Worm (Caenorhabditis elegans) whole organism, L3 larva: Measurements from ENCODE around the gene rrc-1.
A peak's percentile ranks its signal among the peaks of the same experiment; 100 is the strongest.

Experiments
- R02D3.7 ChIP-seq: fragments of 150-350 bp; optimal IDR thresholded peaks from 2 replicates; lab custom pipeline; 2014; ENCODE audit warnings: missing biosample characterization, missing genetic modification characterization
- aly-2 ChIP-seq: fragments of 150-350 bp; optimal IDR thresholded peaks from 2 replicates; lab custom pipeline; 2014; ENCODE audit warnings: missing biosample characterization, missing genetic modification characterization
- ceh-16 ChIP-seq: sonication (generic microtip); optimal IDR thresholded peaks from 2 replicates; lab custom pipeline; 2017; ENCODE audit warnings: missing biosample characterization, missing genetic modification characterization
- ceh-28 ChIP-seq: fragments of 150-350 bp; optimal IDR thresholded peaks from 2 replicates; lab custom pipeline; 2014; ENCODE audit warnings: missing biosample characterization, missing genetic modification reagents, missing genetic modification characterization
- ceh-82 ChIP-seq: fragments of 150-350 bp; optimal IDR thresholded peaks from 2 replicates; lab custom pipeline; 2014; ENCODE audit warnings: missing biosample characterization, missing genetic modification characterization
- ceh-9 ChIP-seq: sonication (generic microtip); optimal IDR thresholded peaks from 2 replicates; lab custom pipeline; 2018; ENCODE audit warnings: missing biosample characterization, missing genetic modification characterization
- egl-27 ChIP-seq: sonication (generic microtip); optimal IDR thresholded peaks from 4 replicates; lab custom pipeline; 2017; ENCODE audit warnings: missing biosample characterization, missing genetic modification reagents, missing genetic modification characterization
- egl-5 ChIP-seq: fragments of 150-350 bp; optimal IDR thresholded peaks from 2 replicates; lab custom pipeline; 2017; ENCODE audit warnings: missing biosample characterization, missing genetic modification reagents, missing genetic modification characterization, inconsistent platforms
- elt-1 ChIP-seq: fragments of 150-350 bp; optimal IDR thresholded peaks from 2 replicates; lab custom pipeline; 2014; ENCODE audit warnings: missing biosample characterization, missing genetic modification characterization
- elt-2 ChIP-seq: sonication (generic microtip); optimal IDR thresholded peaks from 2 replicates; lab custom pipeline; 2016; ENCODE audit warnings: missing genetic modification reagents, mild to moderate bottlenecking, missing genetic modification characterization, missing compliant biosample characterization
- eor-1 ChIP-seq, 2 experiments: fragments of 150-350 bp; optimal IDR thresholded peaks; 2 replicates each; lab custom pipeline; 2014 to 2018; ENCODE audit warnings: missing biosample characterization in 2 of 2, missing genetic modification characterization in 2 of 2
- fkh-10 ChIP-seq: sonication (generic microtip); optimal IDR thresholded peaks from 2 replicates; lab custom pipeline; 2017; ENCODE audit warnings: missing biosample characterization, missing genetic modification reagents, missing genetic modification characterization
- fkh-2 ChIP-seq: fragments of 150-350 bp; optimal IDR thresholded peaks from 2 replicates; lab custom pipeline; 2014; ENCODE audit warnings: missing biosample characterization, missing genetic modification reagents, missing genetic modification characterization
- fos-1 ChIP-seq: fragments of 150-350 bp; optimal IDR thresholded peaks from 2 replicates; lab custom pipeline; 2014; ENCODE audit warnings: missing biosample characterization, missing genetic modification characterization
- hmg-11 ChIP-seq: sonication (generic microtip); optimal IDR thresholded peaks from 2 replicates; lab custom pipeline; 2016; ENCODE audit warnings: missing genetic modification characterization, missing compliant biosample characterization
- lin-15B ChIP-seq: fragments of 150-350 bp; optimal IDR thresholded peaks from 2 replicates; lab custom pipeline; 2014; ENCODE audit warnings: missing biosample characterization, missing genetic modification characterization
- lin-39 ChIP-seq: fragments of 150-350 bp; optimal IDR thresholded peaks from 2 replicates; lab custom pipeline; 2018; ENCODE audit warnings: missing biosample characterization, missing genetic modification reagents, missing genetic modification characterization
- lsy-12 ChIP-seq: sonication (generic microtip); optimal IDR thresholded peaks from 2 replicates; lab custom pipeline; 2016; ENCODE audit warnings: mild to moderate bottlenecking, missing genetic modification characterization, missing compliant biosample characterization
- mdl-1 ChIP-seq: fragments of 150-350 bp; optimal IDR thresholded peaks from 2 replicates; lab custom pipeline; 2014; ENCODE audit warnings: missing biosample characterization, missing genetic modification characterization
- mml-1 ChIP-seq: fragments of 150-350 bp; sonication (generic microtip); optimal IDR thresholded peaks from 3 replicates; lab custom pipeline; 2014; ENCODE audit warnings: missing biosample characterization, missing genetic modification characterization
- nfya-1 ChIP-seq: sonication (generic microtip); optimal IDR thresholded peaks from 2 replicates; lab custom pipeline; 2017; ENCODE audit warnings: missing genetic modification characterization, mild to moderate bottlenecking, missing compliant biosample characterization, antibody characterized with exemption, moderate library complexity; ENCODE audit not compliant: insufficient read depth
- nhr-12 ChIP-seq: fragments of 150-350 bp; optimal IDR thresholded peaks from 2 replicates; lab custom pipeline; 2014; ENCODE audit warnings: missing biosample characterization, missing genetic modification characterization
- nhr-25 ChIP-seq: sonication (generic microtip); optimal IDR thresholded peaks from 2 replicates; lab custom pipeline; 2017; ENCODE audit warnings: missing biosample characterization, missing genetic modification characterization
- nhr-28 ChIP-seq: fragments of 150-350 bp; optimal IDR thresholded peaks from 2 replicates; lab custom pipeline; 2014; ENCODE audit warnings: missing biosample characterization, missing genetic modification characterization
- nhr-43 ChIP-seq: sonication (generic microtip); optimal IDR thresholded peaks from 2 replicates; lab custom pipeline; 2016; ENCODE audit warnings: mild to moderate bottlenecking, missing genetic modification characterization, missing compliant biosample characterization; ENCODE audit not compliant: poor library complexity, severe bottlenecking
- nhr-67 ChIP-seq: fragments of 150-350 bp; optimal IDR thresholded peaks from 2 replicates; lab custom pipeline; 2014; ENCODE audit warnings: missing biosample characterization, missing genetic modification characterization
- nhr-76 ChIP-seq: fragments of 150-350 bp; sonication (generic microtip); optimal IDR thresholded peaks from 5 replicates; lab custom pipeline; 2014; ENCODE audit warnings: missing biosample characterization, missing genetic modification characterization
- nhr-77 ChIP-seq: fragments of 150-350 bp; optimal IDR thresholded peaks from 2 replicates; lab custom pipeline; 2014; ENCODE audit warnings: missing biosample characterization, missing genetic modification characterization
- pha-4 ChIP-seq: fragments of 150-350 bp; optimal IDR thresholded peaks from 2 replicates; lab custom pipeline; 2014; ENCODE audit warnings: missing biosample characterization, missing genetic modification reagents, missing genetic modification characterization
- pqm-1 ChIP-seq: fragments of 150-350 bp; optimal IDR thresholded peaks from 2 replicates; lab custom pipeline; 2017; ENCODE audit warnings: missing biosample characterization, missing genetic modification characterization, inconsistent platforms
- sea-2 ChIP-seq: fragments of 150-350 bp; sonication (generic microtip); optimal IDR thresholded peaks from 4 replicates; lab custom pipeline; 2014; ENCODE audit warnings: missing biosample characterization, missing genetic modification reagents, missing genetic modification characterization
- snpc-4 ChIP-seq: fragments of 150-350 bp; optimal IDR thresholded peaks from 2 replicates; lab custom pipeline; 2014; ENCODE audit warnings: missing biosample characterization, missing genetic modification characterization
- tbx-2 ChIP-seq: sonication (generic microtip); optimal IDR thresholded peaks from 2 replicates; lab custom pipeline; 2016; ENCODE audit warnings: mild to moderate bottlenecking, missing genetic modification characterization, missing compliant biosample characterization
- zag-1 ChIP-seq: fragments of 150-350 bp; optimal IDR thresholded peaks from 2 replicates; lab custom pipeline; 2014; ENCODE audit warnings: missing biosample characterization, missing genetic modification characterization
- ztf-11 ChIP-seq: fragments of 150-350 bp; optimal IDR thresholded peaks from 2 replicates; lab custom pipeline; 2014; ENCODE audit warnings: missing biosample characterization, missing genetic modification characterization
- ztf-4 ChIP-seq: fragments of 150-350 bp; optimal IDR thresholded peaks from 2 replicates; lab custom pipeline; 2014; ENCODE audit warnings: missing biosample characterization, missing genetic modification characterization

Gene rrc-1

ce11 chrX:9782389-9782939 is 48.6 kb downstream of the rrc-1 start:
- TF ChIP-seq elt-2 (tag; lab: Kevin White, UChicago) = peak; percentile 49
- no peak for TF ChIP-seq fos-1 (tag; lab: Kevin White, UChicago)
- TF ChIP-seq ceh-28 = no peak
- TF ChIP-seq lsy-12 (tag; lab: Kevin White, UChicago) = no peak
- no peak for TF ChIP-seq ceh-16 (tag; lab: Kevin White, UChicago)
- TF ChIP-seq R02D3.7 = no peak
- TF ChIP-seq pqm-1 = peak; percentile 48
- no peak for TF ChIP-seq ceh-82 (tag; lab: Kevin White, UChicago)
- no peak for TF ChIP-seq tbx-2
- TF ChIP-seq pha-4 (tag; lab: Kevin White, UChicago) = no peak
- TF ChIP-seq ceh-9 = no peak
- TF ChIP-seq snpc-4 (tag; lab: Kevin White, UChicago) = no peak
- TF ChIP-seq nhr-76 (tag; lab: Kevin White, UChicago) = no peak
- TF ChIP-seq mdl-1 (tag; lab: Kevin White, UChicago) = no peak
- TF ChIP-seq, all 47 proteins: peak for 2

- TF ChIP-seq fkh-2 (tag; lab: Kevin White, UChicago) (no peak), sea-2 (GFP tag; lab: Kevin White, UChicago) (no peak)
These were observed 53.6 kb downstream of the rrc-1 start, which contains the start of gene T09B9.5 for ce11 chrX:9777481-9777880. Gene T09B9.5 (plus strand): TSS chrX:9777781.

- no peak for TF ChIP-seq R02D3.7
- TF ChIP-seq nhr-25 (tag; lab: Kevin White, UChicago) = peak; percentile 7
- TF ChIP-seq ztf-4 (tag; lab: Kevin White, UChicago) = no peak
- TF ChIP-seq mdl-1 (tag; lab: Kevin White, UChicago) = no peak
- TF ChIP-seq zag-1 = no peak
- TF ChIP-seq aly-2 (tag; lab: Kevin White, UChicago) = no peak
- TF ChIP-seq lin-39 (tag; lab: Kevin White, UChicago) = peak; percentile 17
- TF ChIP-seq ztf-11 = no peak
- no peak for TF ChIP-seq nhr-77
- no peak for TF ChIP-seq nhr-76 (tag; lab: Kevin White, UChicago)
- TF ChIP-seq mml-1 (tag; lab: Kevin White, UChicago) = no peak
- no peak for TF ChIP-seq nhr-28 (tag; lab: Kevin White, UChicago)
- no peak for TF ChIP-seq nhr-67 (tag; lab: Kevin White, UChicago)
- no peak for TF ChIP-seq pqm-1
- TF ChIP-seq lsy-12 (tag; lab: Kevin White, UChicago) = no peak
- no peak for TF ChIP-seq sea-2 (GFP tag; lab: Kevin White, UChicago)
- no peak for TF ChIP-seq elt-1
- TF ChIP-seq fkh-10 (GFP tag; lab: Kevin White, UChicago) = no peak
- peak; percentile 64 for TF ChIP-seq hmg-11 (tag; lab: Kevin White, UChicago)
- no peak for TF ChIP-seq nhr-12 (tag; lab: Kevin White, UChicago)
- TF ChIP-seq pha-4 (tag; lab: Kevin White, UChicago) = peak; percentile 48
- TF ChIP-seq egl-5 (tag; lab: Kevin White, UChicago) = no peak
- TF ChIP-seq nhr-43 (tag; lab: Kevin White, UChicago) = no peak
- TF ChIP-seq egl-27 (tag; lab: Kevin White, UChicago) = no peak
- peak; percentile 42 for TF ChIP-seq nfya-1 (tag; lab: Kevin White, UChicago)
- peak; percentile 15 for TF ChIP-seq snpc-4 (tag; lab: Kevin White, UChicago)
- TF ChIP-seq elt-2 (tag; lab: Kevin White, UChicago) = peak; percentile 66
- no peak for TF ChIP-seq ceh-16 (tag; lab: Kevin White, UChicago)
- no peak for TF ChIP-seq eor-1 (tag; optimal IDR thresholded peaks at IDR 0.05; lab: Kevin White, UChicago)
- no peak for TF ChIP-seq tbx-2
- peak; percentile 56 for TF ChIP-seq lin-15B
These were observed 56.8 kb downstream of the rrc-1 start, which contains the start of gene T09B9.4 for ce11 chrX:9774323-9774722. Gene T09B9.4 (minus strand): TSS chrX:9774352.
